Worm (Caenorhabditis elegans) whole organism, L4 larva: ENCODE measurements around the gene acdh-8.

Experiments
- T26A8.4 ChIP-seq: fragments of 200-800 bp; sonication (Bioruptor generic); IDR thresholded peaks from 2 replicates; pipeline ENCODE4 v1.3.6; 2022; ENCODE audit warnings: missing genetic modification characterization, missing compliant biosample characterization
- aha-1 ChIP-seq: fragments of 150-350 bp; peaks from one replicate; lab custom pipeline; 2014; ENCODE audit warnings: missing biosample characterization, missing genetic modification characterization
- gei-8 ChIP-seq: fragments of 200-800 bp; sonication (Bioruptor generic); optimal IDR thresholded peaks from 2 replicates; lab custom pipeline; 2018; ENCODE audit warnings: mild to moderate bottlenecking, missing genetic modification characterization, missing compliant biosample characterization
- lin-29 ChIP-seq: fragments of 200-800 bp; sonication (Bioruptor generic); IDR thresholded peaks from 2 replicates; pipeline ENCODE4 v1.3.6; 2022; ENCODE audit warnings: missing genetic modification reagents, missing genetic modification characterization, missing compliant biosample characterization
- lin-39 ChIP-seq: fragments of 150-350 bp; optimal IDR thresholded peaks from 2 replicates; lab custom pipeline; 2014; ENCODE audit warnings: missing biosample characterization, missing genetic modification reagents, missing genetic modification characterization
- nhr-10 ChIP-seq: fragments of 150-350 bp; optimal IDR thresholded peaks from 2 replicates; lab custom pipeline; 2014; ENCODE audit warnings: missing biosample characterization, missing genetic modification characterization
- nhr-237 ChIP-seq: sonication (generic microtip); optimal IDR thresholded peaks from 2 replicates; lab custom pipeline; 2017; ENCODE audit warnings: missing biosample characterization, missing genetic modification characterization
- nhr-25 ChIP-seq: sonication (generic microtip); optimal IDR thresholded peaks from 2 replicates; lab custom pipeline; 2017; ENCODE audit warnings: missing genetic modification characterization, mild to moderate bottlenecking, missing compliant biosample characterization, antibody characterized with exemption, moderate library complexity, borderline replicate concordance; ENCODE audit not compliant: insufficient read depth
- nhr-48 ChIP-seq: sonication (generic microtip); optimal IDR thresholded peaks from 2 replicates; lab custom pipeline; 2016; ENCODE audit warnings: mild to moderate bottlenecking, missing genetic modification characterization, missing compliant biosample characterization
- pqm-1 ChIP-seq: sonication (generic microtip); optimal IDR thresholded peaks from 2 replicates; lab custom pipeline; 2017; ENCODE audit warnings: missing biosample characterization, missing genetic modification characterization
- unc-62 ChIP-seq, 3 experiments: fragments of 150-350 bp in 1 of 3; sonication (generic microtip); optimal IDR thresholded peaks in 2 of 3; peaks in 1 of 3; 1 replicate in 1 of 3; 2 replicates in 2 of 3; lab custom pipeline; 2014 to 2017; ENCODE audit warnings: missing biosample characterization in 3 of 3, missing genetic modification characterization in 3 of 3, missing genetic modification reagents in 3 of 3, missing genotype in 1 of 3
- ztf-11 ChIP-seq: fragments of 150-350 bp; optimal IDR thresholded peaks from 2 replicates; lab custom pipeline; 2014; ENCODE audit warnings: missing biosample characterization, missing genetic modification characterization

DNA sequence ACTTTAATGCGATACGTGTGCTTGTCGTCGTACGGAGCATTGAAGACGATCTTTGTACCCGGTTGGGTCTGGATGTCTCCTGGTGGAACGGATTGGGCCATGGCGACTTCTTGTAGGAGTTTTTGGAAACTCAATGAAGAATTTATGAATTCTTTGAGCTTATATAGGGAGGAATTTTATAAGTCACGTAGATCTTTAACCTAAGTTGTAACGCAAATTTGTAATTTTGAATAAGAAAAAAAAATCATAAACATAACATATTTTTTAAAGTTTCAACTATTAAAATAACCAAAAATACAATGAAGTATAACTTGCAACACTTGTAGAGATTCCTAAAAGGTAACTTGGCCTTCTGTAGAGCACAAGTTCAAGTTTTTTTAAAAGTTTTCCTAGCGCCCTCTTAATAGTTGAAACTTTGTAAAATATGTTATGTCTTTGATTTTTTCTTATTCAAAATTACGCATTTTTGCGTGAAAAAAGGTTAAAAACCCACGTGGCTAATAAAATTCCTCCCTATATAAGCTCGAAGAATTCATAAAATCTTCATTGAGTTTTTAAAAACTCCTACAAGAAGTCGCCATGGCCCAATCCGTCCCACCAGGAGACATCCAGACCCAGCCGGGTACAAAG lies 3.2 kb downstream of the acdh-8 start, which contains the start of the genes msp-63 and msp-142:
- TF ChIP-seq nhr-10 (tag; lab: Kevin White, UChicago) (no peak), nhr-48 (no peak), T26A8.4 (GFP tag; lab: Robert Waterston, UW) (no peak), aha-1 (no peak), lin-29 (GFP tag; lab: Robert Waterston, UW) (no peak), nhr-25 (tag; lab: Kevin White, UChicago) (no peak), gei-8 (GFP tag; lab: Kevin White, UChicago) (no peak), ztf-11 (tag; lab: Kevin White, UChicago) (no peak), lin-39 (tag; lab: Kevin White, UChicago) (no peak), pqm-1 (tag; lab: Kevin White, UChicago) (no peak), nhr-237 (tag; lab: Kevin White, UChicago) (no peak), unc-62 (GFP tag; optimal IDR thresholded peaks at IDR 0.05 in 1 of 2; lab: Kevin White, UChicago) (no peak), unc-62 (tag; optimal IDR thresholded peaks at IDR 0.05; lab: Kevin White, UChicago) (no peak)
